Fruit fly (Drosophila melanogaster): Measurements from ENCODE around the gene Fur2.

Fur2 gene

dm6 chrX:16427786-16428400, 55.0 kb downstream of the Fur2 start:
- TF ChIP-seq EcR (GFP tag; optimal IDR thresholded peaks at IDR 0.05) (no peak), pan (optimal IDR thresholded peaks at IDR 0.05) (no peak), usp (GFP tag; optimal IDR thresholded peaks at IDR 0.05) (no peak), Dll (optimal IDR thresholded peaks at IDR 0.05) (no peak), CG8478 (optimal IDR thresholded peaks at IDR 0.05) (no peak), psq (optimal IDR thresholded peaks at IDR 0.05) (no peak)

- TF ChIP-seq EcR (GFP tag; optimal IDR thresholded peaks at IDR 0.05) (no peak), psq (optimal IDR thresholded peaks at IDR 0.05) (no peak), CG8478 (optimal IDR thresholded peaks at IDR 0.05) (no peak), usp (GFP tag; optimal IDR thresholded peaks at IDR 0.05) (no peak), Dll (optimal IDR thresholded peaks at IDR 0.05) (no peak), pan (optimal IDR thresholded peaks at IDR 0.05) (no peak)
These were observed 55.6 kb downstream of the Fur2 start for dm6 chrX:16428476-16428875.

Measured in whole organism.